Worm (Caenorhabditis elegans) whole organism, young adult: ENCODE data around the gene K03H1.13.

Source experiments
- F10E7.11 ChIP-seq: sonication (generic microtip); optimal IDR thresholded peaks from 2 replicates; lab custom pipeline; 2017; ENCODE audit warnings: mild to moderate bottlenecking, missing genetic modification characterization, moderate library complexity, missing compliant biosample characterization
- F39B2.1 ChIP-seq: fragments of 200-800 bp; sonication (Bioruptor generic); IDR thresholded peaks from 2 replicates; pipeline ENCODE4 v1.3.6; 2022; ENCODE audit warnings: missing genetic modification reagents, missing genetic modification characterization, missing compliant biosample characterization
- F57A8.1 ChIP-seq: fragments of 200-800 bp; sonication (Bioruptor generic); optimal IDR thresholded peaks from 2 replicates; lab custom pipeline; 2018; ENCODE audit warnings: mild to moderate bottlenecking, missing genetic modification characterization, moderate library complexity, missing compliant biosample characterization
- K11D2.4 ChIP-seq: fragments of 200-800 bp; sonication (Bioruptor generic); IDR thresholded peaks from 2 replicates; pipeline ENCODE4 v1.3.6; 2022; ENCODE audit warnings: missing genetic modification reagents, missing genetic modification characterization, missing compliant biosample characterization
- K12H6.12 ChIP-seq: fragments of 200-800 bp; sonication (Bioruptor generic); optimal IDR thresholded peaks from 2 replicates; lab custom pipeline; 2018; ENCODE audit warnings: mild to moderate bottlenecking, missing genetic modification characterization, missing compliant biosample characterization
- Y67H2A.10 ChIP-seq: fragments of 200-800 bp; sonication (Bioruptor generic); conservative IDR thresholded peaks from 2 replicates; pipeline ENCODE4 v1.3.6; 2022; ENCODE audit warnings: missing genetic modification reagents, missing genetic modification characterization, missing compliant biosample characterization
- ZK185.1 ChIP-seq: sonication (generic microtip); optimal IDR thresholded peaks from 2 replicates; lab custom pipeline; 2016; ENCODE audit warnings: mild to moderate bottlenecking, missing genetic modification characterization, missing compliant biosample characterization; ENCODE audit not compliant: poor library complexity, severe bottlenecking
- akir-1 ChIP-seq: fragments of 200-800 bp; sonication (Bioruptor generic); optimal IDR thresholded peaks from 2 replicates; lab custom pipeline; 2018; ENCODE audit warnings: mild to moderate bottlenecking, missing genetic modification characterization, moderate library complexity, missing compliant biosample characterization
- ama-1 ChIP-seq, 3 experiments: fragments of 150-350 bp in 1 of 3; sonication (generic microtip) in 2 of 3; optimal IDR thresholded peaks; 2 replicates each; lab custom pipeline; 2014 to 2018; ENCODE audit warnings: missing biosample characterization in 2 of 3, missing genetic modification characterization in 2 of 3, missing genetic modification reagents in 2 of 3
- aptf-2 ChIP-seq: fragments of 200-800 bp; sonication (Bioruptor generic); conservative IDR thresholded peaks from 2 replicates; pipeline ENCODE4 v1.3.6; 2022; ENCODE audit warnings: missing genetic modification reagents, missing genetic modification characterization, missing compliant biosample characterization
- attf-6 ChIP-seq: fragments of 200-800 bp; sonication (Bioruptor generic); IDR thresholded peaks from 2 replicates; pipeline ENCODE4 v1.3.6; 2022; ENCODE audit warnings: missing genetic modification reagents, missing genetic modification characterization, missing compliant biosample characterization
- bed-1 ChIP-seq: fragments of 200-800 bp; sonication (Bioruptor generic); IDR thresholded peaks from 2 replicates; pipeline ENCODE4 v1.3.6; 2022; ENCODE audit warnings: missing genetic modification reagents, missing genetic modification characterization, missing compliant biosample characterization
- bed-2 ChIP-seq: fragments of 200-800 bp; sonication (Bioruptor generic); IDR thresholded peaks from 2 replicates; pipeline ENCODE4 v1.3.6; 2022; ENCODE audit warnings: missing genetic modification reagents, missing genetic modification characterization, missing compliant biosample characterization
- ccch-3 ChIP-seq: fragments of 200-800 bp; sonication (Bioruptor generic); optimal IDR thresholded peaks from 2 replicates; lab custom pipeline; 2018; ENCODE audit warnings: mild to moderate bottlenecking, missing genetic modification characterization, missing compliant biosample characterization
- ceh-100 ChIP-seq: fragments of 200-800 bp; sonication (Bioruptor generic); IDR thresholded peaks from 2 replicates; pipeline ENCODE4 v1.3.6; 2022; ENCODE audit warnings: missing genetic modification reagents, missing genetic modification characterization, missing compliant biosample characterization
- ceh-27 ChIP-seq: fragments of 200-800 bp; sonication (Bioruptor generic); optimal IDR thresholded peaks from 2 replicates; lab custom pipeline; 2018; ENCODE audit warnings: mild to moderate bottlenecking, missing genetic modification characterization, moderate library complexity, missing compliant biosample characterization
- ceh-40 ChIP-seq: fragments of 200-800 bp; sonication (Bioruptor generic); IDR thresholded peaks from 2 replicates; pipeline ENCODE4 v1.3.6; 2022; ENCODE audit warnings: missing genetic modification characterization, missing compliant biosample characterization
- ceh-79 ChIP-seq: sonication (generic microtip); optimal IDR thresholded peaks from 2 replicates; lab custom pipeline; 2017; ENCODE audit warnings: mild to moderate bottlenecking, missing genetic modification characterization, missing compliant biosample characterization
- chd-7 ChIP-seq: sonication (generic microtip); optimal IDR thresholded peaks from 2 replicates; lab custom pipeline; 2016; ENCODE audit warnings: mild to moderate bottlenecking, missing genetic modification characterization, moderate library complexity, missing compliant biosample characterization
- efl-1 ChIP-seq: fragments of 150-350 bp; optimal IDR thresholded peaks from 2 replicates; lab custom pipeline; 2014; ENCODE audit warnings: missing biosample characterization, missing genetic modification reagents, missing genetic modification characterization
- ekl-4 ChIP-seq: fragments of 200-800 bp; sonication (Bioruptor generic); IDR thresholded peaks from 2 replicates; pipeline ENCODE4 v1.3.6; 2022; ENCODE audit warnings: missing genetic modification reagents, missing genetic modification characterization, missing compliant biosample characterization
- hmg-1.2 ChIP-seq: fragments of 200-800 bp; sonication (Bioruptor generic); IDR thresholded peaks from 2 replicates; pipeline ENCODE4 v1.3.6; 2022; ENCODE audit warnings: missing genetic modification reagents, missing genetic modification characterization, missing compliant biosample characterization
- hrde-1 ChIP-seq: sonication (generic microtip); optimal IDR thresholded peaks from 2 replicates; lab custom pipeline; 2016; ENCODE audit warnings: missing genetic modification characterization, mild to moderate bottlenecking, missing compliant biosample characterization, moderate library complexity, missing genotype, missing genetic modification reagents, borderline replicate concordance
- lir-1 ChIP-seq: fragments of 200-800 bp; sonication (Bioruptor generic); conservative IDR thresholded peaks from 2 replicates; pipeline ENCODE4 v1.3.6; 2022; ENCODE audit warnings: missing genetic modification reagents, missing genetic modification characterization, missing compliant biosample characterization
- madf-10 ChIP-seq: sonication (generic microtip); optimal IDR thresholded peaks from 2 replicates; lab custom pipeline; 2016; ENCODE audit warnings: mild to moderate bottlenecking, missing genetic modification characterization, missing compliant biosample characterization
- mel-28 ChIP-seq: sonication (generic microtip); optimal IDR thresholded peaks from 2 replicates; lab custom pipeline; 2016; ENCODE audit warnings: borderline replicate concordance, mild to moderate bottlenecking, missing genetic modification characterization, missing compliant biosample characterization
- mes-4 ChIP-seq: sonication (generic microtip); optimal IDR thresholded peaks from 2 replicates; lab custom pipeline; 2016; ENCODE audit warnings: missing genotype, missing genetic modification characterization, missing compliant biosample characterization
- nfyb-1 ChIP-seq: fragments of 200-800 bp; sonication (Bioruptor generic); IDR thresholded peaks from 2 replicates; pipeline ENCODE4 v1.3.6; 2022; ENCODE audit warnings: missing genetic modification reagents, missing genetic modification characterization, missing compliant biosample characterization
- nhr-120 ChIP-seq: fragments of 200-800 bp; sonication (Bioruptor generic); IDR thresholded peaks from 2 replicates; pipeline ENCODE4 v1.3.6; 2022; ENCODE audit warnings: missing genetic modification characterization, missing compliant biosample characterization
- nhr-179 ChIP-seq: sonication (generic microtip); optimal IDR thresholded peaks from 2 replicates; lab custom pipeline; 2016; ENCODE audit warnings: mild to moderate bottlenecking, missing genetic modification characterization, missing compliant biosample characterization
- nhr-80 ChIP-seq: sonication (generic microtip); optimal IDR thresholded peaks from 2 replicates; lab custom pipeline; 2016; ENCODE audit warnings: missing genetic modification characterization, missing compliant biosample characterization
- pha-4 ChIP-seq: fragments of 150-350 bp; sonication (generic microtip); optimal IDR thresholded peaks from 2 replicates; lab custom pipeline; 2014; ENCODE audit warnings: missing biosample characterization, missing genetic modification reagents, missing genetic modification characterization
- repo-1 ChIP-seq: sonication (generic microtip); optimal IDR thresholded peaks from 2 replicates; lab custom pipeline; 2017; ENCODE audit warnings: mild to moderate bottlenecking, missing genetic modification characterization, missing compliant biosample characterization
- rpc-1 ChIP-seq, 2 experiments: fragments of 150-350 bp in 1 of 2; sonication (generic microtip) in 1 of 2; optimal IDR thresholded peaks; 2 replicates each; lab custom pipeline; 2014 to 2018; ENCODE audit warnings: missing biosample characterization in 1 of 2, missing genetic modification characterization in 1 of 2, missing genetic modification reagents in 1 of 2, missing genotype in 1 of 2
- sdz-38 ChIP-seq: sonication (generic microtip); optimal IDR thresholded peaks from 2 replicates; lab custom pipeline; 2016; ENCODE audit warnings: missing genotype, missing genetic modification characterization, missing compliant biosample characterization
- snpc-1.3 ChIP-seq: sonication (generic microtip); optimal IDR thresholded peaks from 2 replicates; lab custom pipeline; 2017; ENCODE audit warnings: missing genetic modification characterization, mild to moderate bottlenecking, missing compliant biosample characterization, antibody characterized with exemption, moderate library complexity, missing genotype, missing genetic modification reagents; ENCODE audit not compliant: insufficient read depth
- somi-1 ChIP-seq: fragments of 200-800 bp; sonication (Bioruptor generic); optimal IDR thresholded peaks from 2 replicates; lab custom pipeline; 2018; ENCODE audit warnings: mild to moderate bottlenecking, missing genetic modification characterization, missing compliant biosample characterization
- tbx-9 ChIP-seq: sonication (generic microtip); optimal IDR thresholded peaks from 2 replicates; lab custom pipeline; 2016; ENCODE audit warnings: borderline replicate concordance, missing genetic modification characterization, inconsistent platforms, missing compliant biosample characterization
- unc-130 ChIP-seq: sonication (generic microtip); optimal IDR thresholded peaks from 2 replicates; lab custom pipeline; 2016; ENCODE audit warnings: missing genetic modification reagents, missing genetic modification characterization, missing compliant biosample characterization
- unc-62 ChIP-seq: fragments of 150-350 bp; optimal IDR thresholded peaks from 2 replicates; lab custom pipeline; 2014; ENCODE audit warnings: missing biosample characterization, missing genetic modification reagents, missing genetic modification characterization
- ztf-22 ChIP-seq: fragments of 200-800 bp; sonication (Bioruptor generic); optimal IDR thresholded peaks from 2 replicates; lab custom pipeline; 2018; ENCODE audit warnings: mild to moderate bottlenecking, missing genetic modification characterization, moderate library complexity, missing compliant biosample characterization
- ztf-28 ChIP-seq: fragments of 200-800 bp; sonication (Bioruptor generic); IDR thresholded peaks from 2 replicates; pipeline ENCODE4 v1.3.6; 2022; ENCODE audit warnings: missing genetic modification reagents, missing genetic modification characterization, missing compliant biosample characterization

Gene K03H1.13

ce11 chrIII:9950244-9950643 lies at the start of gene K03H1.13:
K03H1.13 (minus strand) TSS chrIII:9950344.
- TF ChIP-seq hmg-1.2 (GFP tag; lab: Robert Waterston, UW), result peak; percentile 24; the same call in 1 of the 2 replicates
- no peak for TF ChIP-seq ccch-3 (GFP tag; lab: Kevin White, UChicago)

- no peak for TF ChIP-seq madf-10
- no peak for TF ChIP-seq nhr-120
- TF ChIP-seq hrde-1 (tag; lab: Kevin White, UChicago), result no peak
- TF ChIP-seq F39B2.1 (GFP tag; lab: Robert Waterston, UW), result no peak
- no peak for TF ChIP-seq ztf-22 (GFP tag; lab: Kevin White, UChicago)
- TF ChIP-seq mel-28 (tag; lab: Kevin White, UChicago), result no peak
- no peak for TF ChIP-seq ceh-27 (GFP tag; lab: Kevin White, UChicago)
- TF ChIP-seq ZK185.1 (tag; lab: Kevin White, UChicago), result no peak
- no peak for TF ChIP-seq repo-1
- TF ChIP-seq unc-62 (GFP tag; lab: Kevin White, UChicago), result no peak
- no peak for TF ChIP-seq ceh-79 (tag; lab: Kevin White, UChicago)
- no peak for TF ChIP-seq aptf-2 (GFP tag; lab: Robert Waterston, UW)
- no peak for TF ChIP-seq Y67H2A.10 (GFP tag; lab: Robert Waterston, UW)
These were observed 49.1 kb upstream of the K03H1.13 start, which contains the start of gene C05B5.17 for ce11 chrIII:9999235-9999634. C05B5.17 (minus strand) TSS chrIII:9999335.

ce11 chrIII:9997890-9998289 lies 47.7 kb upstream of the K03H1.13 start, which contains the start of gene pqn-8:
pqn-8 (minus strand) TSS chrIII:9997990.
- TF ChIP-seq attf-6 (GFP tag; lab: Robert Waterston, UW) (no peak), nhr-80 (no peak), F10E7.11 (tag; lab: Kevin White, UChicago) (no peak), unc-130 (no peak), akir-1 (GFP tag; lab: Kevin White, UChicago) (no peak), nhr-120 (no peak)

ce11 chrIII:9993535-9993934 lies 43.4 kb upstream of the K03H1.13 start, which contains the start of gene C05B5.4:
C05B5.4 (plus strand) TSS chrIII:9993885.
- TF ChIP-seq pha-4, result no peak
- no peak for TF ChIP-seq attf-6 (GFP tag; lab: Robert Waterston, UW)
- no peak for TF ChIP-seq rpc-1 (optimal IDR thresholded peaks at IDR 0.05; lab: Kevin White, UChicago)
- TF ChIP-seq rpc-1 (tag; optimal IDR thresholded peaks at IDR 0.05; lab: Kevin White, UChicago), result no peak
- no peak for TF ChIP-seq nfyb-1
- no peak for TF ChIP-seq ceh-40 (GFP tag; lab: Robert Waterston, UW)
- no peak for TF ChIP-seq efl-1
- TF ChIP-seq repo-1, result no peak
- TF ChIP-seq unc-130, result no peak
- TF ChIP-seq bed-2, result no peak
- TF ChIP-seq mes-4, result no peak
- TF ChIP-seq sdz-38 (tag; lab: Kevin White, UChicago), result no peak
- no peak for TF ChIP-seq K12H6.12 (tag; lab: Kevin White, UChicago)
- no peak for TF ChIP-seq ekl-4 (GFP tag; lab: Robert Waterston, UW)
- no peak for TF ChIP-seq bed-1 (GFP tag; lab: Robert Waterston, UW)

ce11 chrIII:9991324-9991723 lies 41.2 kb upstream of the K03H1.13 start:
- TF ChIP-seq lir-1, result no peak
- TF ChIP-seq ztf-28, result no peak
- no peak for TF ChIP-seq K11D2.4 (GFP tag; lab: Robert Waterston, UW)
- no peak for TF ChIP-seq snpc-1.3 (tag; lab: Kevin White, UChicago)
- TF ChIP-seq ceh-100 (GFP tag; lab: Robert Waterston, UW), result no peak
- TF ChIP-seq F57A8.1, result no peak
- TF ChIP-seq rpc-1 (optimal IDR thresholded peaks at IDR 0.05; lab: Kevin White, UChicago), result no peak
- no peak for TF ChIP-seq rpc-1 (tag; optimal IDR thresholded peaks at IDR 0.05; lab: Kevin White, UChicago)
- no peak for TF ChIP-seq ceh-40 (GFP tag; lab: Robert Waterston, UW)
- no peak for TF ChIP-seq somi-1 (GFP tag; lab: Kevin White, UChicago)
- TF ChIP-seq ccch-3 (GFP tag; lab: Kevin White, UChicago), result no peak
- no peak for TF ChIP-seq chd-7 (tag; lab: Kevin White, UChicago)
- no peak for TF ChIP-seq ama-1 (optimal IDR thresholded peaks at IDR 0.05; lab: Kevin White, UChicago)
- TF ChIP-seq ama-1 (GFP tag; optimal IDR thresholded peaks at IDR 0.05; lab: Kevin White, UChicago), result no peak
- TF ChIP-seq ekl-4 (GFP tag; lab: Robert Waterston, UW), result no peak
- no peak for TF ChIP-seq tbx-9 (tag; lab: Kevin White, UChicago)
- TF ChIP-seq nhr-179 (tag; lab: Kevin White, UChicago), result no peak
